Fruit fly (Drosophila melanogaster) whole organism, embryonic: ENCODE results near the gene CG13842.

Source experiments
- Ada2b ChIP-seq: fragments of 200-800 bp; sonication (Bioruptor generic); IDR thresholded peaks from 2 replicates; pipeline ENCODE4 v1.3.6; 2022; ENCODE audit warnings: missing biosample characterization, missing genetic modification characterization
- BEAF-32 ChIP-seq: fragments of 200-800 bp; sonication (Bioruptor generic); optimal IDR thresholded peaks from 3 replicates; lab custom pipeline; 2017; ENCODE audit warnings: missing biosample characterization, missing genetic modification characterization, mild to moderate bottlenecking, moderate library complexity, missing genetic modification reagents
- CG10543 ChIP-seq: fragments of 200-800 bp; sonication (Bioruptor generic); optimal IDR thresholded peaks from 3 replicates; lab custom pipeline; 2017; ENCODE audit warnings: missing biosample characterization, mild to moderate bottlenecking, missing genetic modification characterization, moderate library complexity
- CG12219 ChIP-seq: fragments of 200-800 bp; sonication (Bioruptor generic); optimal IDR thresholded peaks from 3 replicates; lab custom pipeline; 2018; ENCODE audit warnings: missing biosample characterization, mild to moderate bottlenecking, missing genetic modification characterization
- CG13775 ChIP-seq: fragments of 200-800 bp; sonication (Bioruptor generic); optimal IDR thresholded peaks from 3 replicates; lab custom pipeline; 2017; ENCODE audit warnings: missing biosample characterization, mild to moderate bottlenecking, missing genetic modification characterization
- CG14667 ChIP-seq: fragments of 200-800 bp; sonication (Bioruptor generic); IDR thresholded peaks from 2 replicates; pipeline ENCODE4 v1.3.6; 2022; ENCODE audit warnings: missing biosample characterization, missing genetic modification characterization
- CG1602 ChIP-seq: fragments of 200-800 bp; sonication (Bioruptor generic); optimal IDR thresholded peaks from 3 replicates; lab custom pipeline; 2016; ENCODE audit warnings: missing biosample characterization, missing genetic modification characterization
- CG1647 ChIP-seq: fragments of 200-800 bp; sonication (Bioruptor generic); optimal IDR thresholded peaks from 3 replicates; lab custom pipeline; 2016; ENCODE audit warnings: missing biosample characterization, missing genetic modification characterization
- CG18619 ChIP-seq: fragments of 200-800 bp; sonication (Bioruptor generic); optimal IDR thresholded peaks from 3 replicates; lab custom pipeline; 2017; ENCODE audit warnings: missing biosample characterization, mild to moderate bottlenecking, missing genetic modification characterization
- CG2116 ChIP-seq: fragments of 200-800 bp; sonication (Bioruptor generic); optimal IDR thresholded peaks from 3 replicates; lab custom pipeline; 2018; ENCODE audit warnings: missing biosample characterization, mild to moderate bottlenecking, missing genetic modification characterization
- CG31365 ChIP-seq: fragments of 200-800 bp; sonication (Bioruptor generic); optimal IDR thresholded peaks from 2 replicates; lab custom pipeline; 2018; ENCODE audit warnings: missing biosample characterization, mild to moderate bottlenecking, missing genetic modification characterization
- CG31388 ChIP-seq: fragments of 200-800 bp; sonication (Bioruptor generic); optimal IDR thresholded peaks from 2 replicates; lab custom pipeline; 2016; ENCODE audit warnings: missing biosample characterization, missing genetic modification characterization
- CG3847 ChIP-seq: fragments of 200-800 bp; sonication (Bioruptor generic); IDR thresholded peaks from 2 replicates; pipeline ENCODE4 v1.3.6; 2022; ENCODE audit warnings: missing biosample characterization, missing genetic modification characterization
- CG42726 ChIP-seq: fragments of 200-800 bp; sonication (Bioruptor generic); IDR thresholded peaks from 2 replicates; pipeline ENCODE4 v1.3.6; 2022; ENCODE audit warnings: missing biosample characterization, missing genetic modification characterization; ENCODE audit not compliant: partially characterized antibody
- CG4360 ChIP-seq: fragments of 200-800 bp; sonication (Bioruptor generic); IDR thresholded peaks from 2 replicates; pipeline ENCODE4 v1.3.6; 2022; ENCODE audit warnings: missing biosample characterization, missing genetic modification characterization
- CG43689 ChIP-seq: fragments of 200-800 bp; sonication (Bioruptor generic); IDR thresholded peaks from 2 replicates; pipeline ENCODE4 v1.3.6; 2022; ENCODE audit warnings: missing biosample characterization, missing genetic modification characterization
- CG6813 ChIP-seq: fragments of 200-800 bp; sonication (Bioruptor generic); optimal IDR thresholded peaks from 2 replicates; lab custom pipeline; 2017; ENCODE audit warnings: missing biosample characterization, missing genetic modification characterization, mild to moderate bottlenecking, moderate library complexity, missing genetic modification reagents
- CG6854 ChIP-seq: fragments of 200-800 bp; sonication (Bioruptor generic); optimal IDR thresholded peaks from 3 replicates; lab custom pipeline; 2017; ENCODE audit warnings: missing biosample characterization, mild to moderate bottlenecking, missing genetic modification characterization
- CG7556 ChIP-seq: fragments of 200-800 bp; sonication (Bioruptor generic); optimal IDR thresholded peaks from 2 replicates; lab custom pipeline; 2017; ENCODE audit warnings: missing biosample characterization, mild to moderate bottlenecking, missing genetic modification characterization
- CG7839 ChIP-seq: fragments of 200-800 bp; sonication (Bioruptor generic); optimal IDR thresholded peaks from 3 replicates; lab custom pipeline; 2018; ENCODE audit warnings: missing biosample characterization, mild to moderate bottlenecking, missing genetic modification characterization, moderate library complexity
- CG9727 ChIP-seq: fragments of 200-800 bp; sonication (Bioruptor generic); optimal IDR thresholded peaks from 3 replicates; lab custom pipeline; 2017; ENCODE audit warnings: missing biosample characterization, mild to moderate bottlenecking, missing genetic modification characterization
- Camta ChIP-seq: fragments of 200-800 bp; sonication (Bioruptor generic); optimal IDR thresholded peaks from 2 replicates; lab custom pipeline; 2016; ENCODE audit warnings: missing biosample characterization, missing genetic modification characterization
- CrebB ChIP-seq: fragments of 200-800 bp; sonication (Bioruptor generic); optimal IDR thresholded peaks from 3 replicates; lab custom pipeline; 2018; ENCODE audit warnings: missing biosample characterization, mild to moderate bottlenecking, missing genetic modification characterization
- Elba2 ChIP-seq: fragments of 200-800 bp; sonication (Bioruptor generic); optimal IDR thresholded peaks from 3 replicates; lab custom pipeline; 2016; ENCODE audit warnings: missing biosample characterization, missing genetic modification characterization
- Ets65A ChIP-seq: fragments of 200-800 bp; sonication (Bioruptor generic); peaks from one replicate; lab custom pipeline; 2016; ENCODE audit warnings: missing biosample characterization, missing genetic modification characterization
- Ptx1 ChIP-seq: fragments of 200-800 bp; sonication (Bioruptor generic); IDR thresholded peaks from 2 replicates; pipeline ENCODE4 v1.3.6; 2022; ENCODE audit warnings: missing biosample characterization, missing genetic modification characterization
- Taf1 ChIP-seq: fragments of 200-800 bp; sonication (Bioruptor generic); IDR thresholded peaks from 2 replicates; pipeline ENCODE4 v1.3.6; 2022; ENCODE audit warnings: missing biosample characterization, missing genetic modification characterization
- Xbp1 ChIP-seq: fragments of 200-800 bp; sonication (Bioruptor generic); optimal IDR thresholded peaks from 3 replicates; lab custom pipeline; 2016; ENCODE audit warnings: missing biosample characterization, mild to moderate bottlenecking, missing genetic modification characterization
- ap ChIP-seq: fragments of 200-800 bp; sonication (Bioruptor generic); IDR thresholded peaks from 2 replicates; pipeline ENCODE4 v1.3.6; 2022; ENCODE audit warnings: missing biosample characterization, missing genetic modification characterization
- bigmax ChIP-seq: fragments of 200-800 bp; sonication (Bioruptor generic); optimal IDR thresholded peaks from 2 replicates; lab custom pipeline; 2018; ENCODE audit warnings: missing biosample characterization, mild to moderate bottlenecking, missing genetic modification characterization
- bsh ChIP-seq, 2 experiments: fragments of 200-800 bp; sonication (Bioruptor generic); optimal IDR thresholded peaks; 2 replicates each; lab custom pipeline; 2017 to 2018; ENCODE audit warnings: mild to moderate bottlenecking in 2 of 2, missing biosample characterization in 2 of 2, missing genetic modification characterization in 2 of 2, moderate library complexity in 1 of 2
- chm ChIP-seq: fragments of 200-800 bp; sonication (Bioruptor generic); IDR thresholded peaks from 2 replicates; pipeline ENCODE4 v1.3.6; 2022; ENCODE audit warnings: missing biosample characterization, missing genetic modification characterization
- dmrt11E ChIP-seq: fragments of 200-800 bp; sonication (Bioruptor generic); optimal IDR thresholded peaks from 3 replicates; lab custom pipeline; 2018; ENCODE audit warnings: missing biosample characterization, mild to moderate bottlenecking, missing genetic modification characterization, moderate library complexity
- ems ChIP-seq: fragments of 200-800 bp; sonication (Bioruptor generic); optimal IDR thresholded peaks from 3 replicates; lab custom pipeline; 2016; ENCODE audit warnings: missing biosample characterization, missing genetic modification characterization
- en ChIP-seq: fragments of 200-800 bp; sonication (Bioruptor generic); optimal IDR thresholded peaks from 2 replicates; lab custom pipeline; 2016; ENCODE audit warnings: missing biosample characterization, missing genetic modification characterization
- eyg ChIP-seq: fragments of 200-800 bp; sonication (Bioruptor generic); optimal IDR thresholded peaks from 3 replicates; lab custom pipeline; 2016; ENCODE audit warnings: missing biosample characterization, missing genetic modification characterization
- grau ChIP-seq: fragments of 200-800 bp; optimal IDR thresholded peaks from 3 replicates; lab custom pipeline; 2019; ENCODE audit warnings: missing biosample characterization, mild to moderate bottlenecking, missing genetic modification characterization, moderate library complexity
- gsb ChIP-seq: fragments of 200-800 bp; sonication (Bioruptor generic); IDR thresholded peaks from 2 replicates; pipeline ENCODE4 v1.3.6; 2022; ENCODE audit warnings: missing biosample characterization, missing genetic modification characterization
- gsb-n ChIP-seq: fragments of 200-800 bp; sonication (Bioruptor generic); optimal IDR thresholded peaks from 3 replicates; lab custom pipeline; 2018; ENCODE audit warnings: missing biosample characterization, mild to moderate bottlenecking, missing genetic modification characterization
- hth ChIP-seq: fragments of >200 bp; optimal IDR thresholded peaks from 2 replicates; lab custom pipeline; 2017; ENCODE audit warnings: inconsistent platforms
- luna ChIP-seq: fragments of 200-800 bp; sonication (Bioruptor generic); optimal IDR thresholded peaks from 2 replicates; lab custom pipeline; 2016; ENCODE audit warnings: missing biosample characterization, missing genetic modification characterization
- pum ChIP-seq: fragments of 200-800 bp; sonication (Bioruptor generic); optimal IDR thresholded peaks from 2 replicates; lab custom pipeline; 2016; ENCODE audit warnings: missing biosample characterization, missing genetic modification characterization
- rib ChIP-seq: fragments of 200-800 bp; sonication (Bioruptor generic); IDR thresholded peaks from 2 replicates; pipeline ENCODE4 v1.3.6; 2022; ENCODE audit warnings: missing biosample characterization, missing genetic modification characterization
- sc ChIP-seq, 3 experiments: fragments of >200 bp in 2 of 3; fragments of 200-800 bp in 1 of 3; sonication (Bioruptor generic) in 1 of 3; optimal IDR thresholded peaks; 2 replicates in 2 of 3; 3 replicates in 1 of 3; lab custom pipeline; 2017; ENCODE audit warnings: mild to moderate bottlenecking in 1 of 3, missing biosample characterization in 1 of 3, missing genetic modification characterization in 1 of 3, missing genetic modification reagents in 1 of 3
- scrt ChIP-seq: fragments of 200-800 bp; sonication (Bioruptor generic); optimal IDR thresholded peaks from 2 replicates; lab custom pipeline; 2018; ENCODE audit warnings: missing biosample characterization, mild to moderate bottlenecking, missing genetic modification characterization, moderate library complexity
- sens-2 ChIP-seq: fragments of 200-800 bp; sonication (Bioruptor generic); IDR thresholded peaks from 2 replicates; pipeline ENCODE4 v1.3.6; 2022; ENCODE audit warnings: missing biosample characterization, missing genetic modification characterization
- so ChIP-seq: fragments of 200-800 bp; sonication (Bioruptor generic); IDR thresholded peaks from 3 replicates; pipeline ENCODE4 v1.3.6; 2022; ENCODE audit warnings: missing biosample characterization, missing genetic modification characterization
- tgo ChIP-seq: fragments of 200-800 bp; sonication (Bioruptor generic); IDR thresholded peaks from 3 replicates; pipeline ENCODE4 v1.3.6; 2022; ENCODE audit warnings: missing biosample characterization, missing genetic modification characterization
- tup ChIP-seq: fragments of 200-800 bp; sonication (Bioruptor generic); optimal IDR thresholded peaks from 2 replicates; lab custom pipeline; 2016; ENCODE audit warnings: missing biosample characterization, mild to moderate bottlenecking, missing genetic modification characterization, moderate library complexity
- twi ChIP-seq: fragments of 200-800 bp; optimal IDR thresholded peaks from 2 replicates; lab custom pipeline; 2019; ENCODE audit warnings: missing biosample characterization, mild to moderate bottlenecking, missing genetic modification characterization, moderate library complexity

The CG13842 gene

DNA sequence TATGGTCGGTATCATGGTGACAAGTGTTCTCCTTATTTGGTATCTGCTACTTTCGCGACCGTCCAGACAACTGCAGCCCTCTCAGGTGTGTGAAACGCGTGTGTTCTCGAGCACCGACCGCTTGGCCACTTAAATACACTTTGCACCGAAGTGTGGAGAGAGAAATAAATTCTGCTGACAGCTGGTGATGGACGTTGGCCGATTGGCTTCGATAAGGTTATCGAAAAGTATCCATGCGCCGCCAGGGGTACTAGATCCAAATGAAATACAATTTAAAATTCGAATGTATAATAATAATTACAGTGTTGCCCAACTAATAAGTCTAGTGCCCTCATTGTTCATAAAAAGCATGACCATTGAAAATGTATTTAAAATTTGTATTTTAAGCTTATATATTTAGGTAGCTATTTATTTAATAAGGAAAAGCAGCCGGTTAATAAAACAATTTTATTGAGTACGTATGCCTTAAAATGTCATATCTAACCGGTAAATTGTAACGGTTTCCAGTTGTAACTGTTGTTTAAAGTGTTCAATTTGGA is 20.7 kb downstream of the CG13842 start, which contains the start of the genes Gclm and CG17625 (continued):
- no peak for TF ChIP-seq CG31388 (GFP tag; lab: Kevin White, UChicago)
- no peak for TF ChIP-seq luna (GFP tag; lab: Kevin White, UChicago)
- peak; percentile 53 for TF ChIP-seq CG7839
- TF ChIP-seq ems (GFP tag; lab: Kevin White, UChicago), result peak; percentile 14
- no peak for TF ChIP-seq Camta
- TF ChIP-seq CrebB (tag; lab: Kevin White, UChicago), result peak; percentile 27
- TF ChIP-seq CG6854 (GFP tag; lab: Kevin White, UChicago), result peak; percentile 59
- peak; percentile 45 for TF ChIP-seq CG18619 (GFP tag; lab: Kevin White, UChicago)
- 0 out of 3 replicates have a peak, but pooled peaks have one; percentile 32 for TF ChIP-seq so
- TF ChIP-seq CG2116 (GFP tag; lab: Kevin White, UChicago), result peak; percentile 70
- peak; percentile 66; the same call in 1 of the 2 replicates for TF ChIP-seq chm
- TF ChIP-seq CG4360 (GFP tag; lab: Robert Waterston, UW), result 0 out of 2 replicates have a peak, but pooled peaks have one; percentile 5
- no peak for TF ChIP-seq eyg (GFP tag; lab: Kevin White, UChicago)
- peak; percentile 31 for TF ChIP-seq CG10543
- TF ChIP-seq Ada2b (GFP tag; lab: Robert Waterston, UW), result peak; percentile 43
- TF ChIP-seq gsb, result 0 out of 2 replicates have a peak, but pooled peaks have one; percentile 32
- TF ChIP-seq CG13775, result peak; percentile 28
- TF ChIP-seq dmrt11E (tag; lab: Kevin White, UChicago), result peak; percentile 38
- TF ChIP-seq scrt, result peak; percentile 24
- no peak for TF ChIP-seq Elba2 (GFP tag; lab: Kevin White, UChicago)
- TF ChIP-seq Xbp1 (GFP tag; lab: Kevin White, UChicago), result peak; percentile 62
- TF ChIP-seq Ptx1 (GFP tag; lab: Robert Waterston, UW), result peak; percentile 75; the same call in 1 of the 2 replicates
- TF ChIP-seq CG14667 (GFP tag; lab: Robert Waterston, UW), result peak; percentile 30; the same call in 1 of the 2 replicates
- peak; percentile 50 for TF ChIP-seq tgo (GFP tag; lab: Robert Waterston, UW)
- no peak for TF ChIP-seq tup (GFP tag; lab: Kevin White, UChicago)
- peak; percentile 46 to 55 for TF ChIP-seq bsh (GFP tag; optimal IDR thresholded peaks at IDR 0.05; lab: Kevin White, UChicago)
- TF ChIP-seq BEAF-32, result peak; percentile 81
- peak; percentile 43; the same call in 1 of the 2 replicates for TF ChIP-seq CG42726
- TF ChIP-seq grau, result peak; percentile 93
- TF ChIP-seq twi (tag; lab: Kevin White, UChicago), result peak; percentile 38
- TF ChIP-seq en (GFP tag; lab: Kevin White, UChicago), result no peak
- TF ChIP-seq CG12219 (GFP tag; lab: Kevin White, UChicago), result peak; percentile 18
- no peak for TF ChIP-seq Taf1 (GFP tag; lab: Robert Waterston, UW)
- peak; percentile 34 for TF ChIP-seq CG1602
- TF ChIP-seq sens-2 (GFP tag; lab: Robert Waterston, UW), result no peak
- TF ChIP-seq CG9727 (GFP tag; lab: Kevin White, UChicago), result peak; percentile 41
- TF ChIP-seq CG3847 (GFP tag; lab: Robert Waterston, UW), result peak; percentile 48
- TF ChIP-seq CG43689 (GFP tag; lab: Robert Waterston, UW), result no peak
- peak; percentile 69 for TF ChIP-seq Ets65A (GFP tag; lab: Kevin White, UChicago)
- peak; percentile 39 for TF ChIP-seq CG31365
- TF ChIP-seq rib (GFP tag; lab: Robert Waterston, UW), result peak; percentile 45; the same call in 1 of the 2 replicates
- peak; percentile 58 for TF ChIP-seq CG7556 (GFP tag; lab: Kevin White, UChicago)
- TF ChIP-seq CG6813 (GFP tag; lab: Kevin White, UChicago), result peak; percentile 43
- no peak for TF ChIP-seq sc (optimal IDR thresholded peaks at IDR 0.05; lab: Kevin White, UChicago)
- TF ChIP-seq sc (GFP tag; optimal IDR thresholded peaks at IDR 0.05; lab: Kevin White, UChicago), result no peak
- peak; percentile 42 for TF ChIP-seq gsb-n
- no peak for TF ChIP-seq pum
- TF ChIP-seq CG1647 (GFP tag; lab: Kevin White, UChicago), result peak; percentile 22
- no peak for TF ChIP-seq ap (GFP tag; lab: Robert Waterston, UW)
- no peak for TF ChIP-seq hth (lab: Kevin White, UChicago)
- TF ChIP-seq bigmax, result no peak
